Fruit fly (Drosophila melanogaster) whole organism, embryonic: ENCODE measurements around the gene CG3339.
A peak's percentile ranks its signal among the peaks of the same experiment; 100 is the strongest.

Source experiments
- Bteb2 ChIP-seq: fragments of 200-800 bp; sonication (Bioruptor generic); optimal IDR thresholded peaks from 2 replicates; lab custom pipeline; 2016; ENCODE audit warnings: missing biosample characterization, missing genetic modification characterization
- CG10209 ChIP-seq: fragments of 200-800 bp; sonication (Bioruptor generic); optimal IDR thresholded peaks from 3 replicates; lab custom pipeline; 2017; ENCODE audit warnings: missing biosample characterization, mild to moderate bottlenecking, missing genetic modification characterization, missing genetic modification reagents
- CG1024 ChIP-seq: fragments of 200-800 bp; sonication (Bioruptor generic); IDR thresholded peaks from 2 replicates; pipeline ENCODE4 v1.3.6; 2022; ENCODE audit warnings: missing biosample characterization, missing genetic modification characterization
- CG10267 ChIP-seq: fragments of 200-800 bp; sonication (Bioruptor generic); optimal IDR thresholded peaks from 2 replicates; lab custom pipeline; 2018; ENCODE audit warnings: missing biosample characterization, mild to moderate bottlenecking, missing genetic modification characterization, moderate library complexity
- CG12236 ChIP-seq: fragments of 200-800 bp; sonication (Bioruptor generic); optimal IDR thresholded peaks from 2 replicates; lab custom pipeline; 2016; ENCODE audit warnings: missing biosample characterization, missing genetic modification characterization
- CG12299 ChIP-seq: fragments of 200-800 bp; sonication (Bioruptor generic); optimal IDR thresholded peaks from 2 replicates; lab custom pipeline; 2018; ENCODE audit warnings: missing biosample characterization, mild to moderate bottlenecking, missing genetic modification characterization
- CG13775 ChIP-seq: fragments of 200-800 bp; sonication (Bioruptor generic); optimal IDR thresholded peaks from 3 replicates; lab custom pipeline; 2017; ENCODE audit warnings: missing biosample characterization, mild to moderate bottlenecking, missing genetic modification characterization
- CG17829 ChIP-seq: fragments of 200-800 bp; optimal IDR thresholded peaks from 2 replicates; lab custom pipeline; 2019; ENCODE audit warnings: missing biosample characterization, mild to moderate bottlenecking, missing genetic modification characterization, moderate library complexity
- CG42726 ChIP-seq: fragments of 200-800 bp; sonication (Bioruptor generic); IDR thresholded peaks from 2 replicates; pipeline ENCODE4 v1.3.6; 2022; ENCODE audit warnings: missing biosample characterization, missing genetic modification characterization; ENCODE audit not compliant: partially characterized antibody
- CG43689 ChIP-seq: fragments of 200-800 bp; sonication (Bioruptor generic); IDR thresholded peaks from 2 replicates; pipeline ENCODE4 v1.3.6; 2022; ENCODE audit warnings: missing biosample characterization, missing genetic modification characterization
- CG4854 ChIP-seq: fragments of 200-800 bp; sonication (Bioruptor generic); optimal IDR thresholded peaks from 2 replicates; lab custom pipeline; 2016; ENCODE audit warnings: missing biosample characterization, missing genetic modification characterization, inconsistent platforms
- CG8089 ChIP-seq: fragments of 200-800 bp; sonication (Bioruptor generic); optimal IDR thresholded peaks from 3 replicates; lab custom pipeline; 2016; ENCODE audit warnings: missing biosample characterization, missing genetic modification characterization
- CG8944 ChIP-seq: fragments of 200-800 bp; sonication (Bioruptor generic); optimal IDR thresholded peaks from 3 replicates; lab custom pipeline; 2016; ENCODE audit warnings: missing biosample characterization, missing genetic modification characterization
- CG9817 ChIP-seq: fragments of 200-800 bp; sonication (Bioruptor generic); optimal IDR thresholded peaks from 2 replicates; lab custom pipeline; 2018; ENCODE audit warnings: missing biosample characterization, mild to moderate bottlenecking, missing genetic modification characterization, moderate library complexity
- Dip2 ChIP-seq: fragments of 200-800 bp; sonication (Bioruptor generic); IDR thresholded peaks from 2 replicates; pipeline ENCODE4 v1.3.6; 2022; ENCODE audit warnings: missing biosample characterization, missing genetic modification characterization
- Gsc ChIP-seq: fragments of 200-800 bp; sonication (Bioruptor generic); IDR thresholded peaks from 2 replicates; pipeline ENCODE4 v1.3.6; 2022; ENCODE audit warnings: missing biosample characterization, missing genetic modification characterization
- Hr51 ChIP-seq, 2 experiments: fragments of 200-800 bp; sonication (Bioruptor generic); optimal IDR thresholded peaks; 2 replicates in 1 of 2; 3 replicates in 1 of 2; lab custom pipeline; 2016 to 2018; ENCODE audit warnings: missing biosample characterization in 2 of 2, missing genetic modification characterization in 2 of 2, mild to moderate bottlenecking in 1 of 2, moderate library complexity in 1 of 2
- Nf-YB ChIP-seq: fragments of 200-800 bp; sonication (Bioruptor generic); optimal IDR thresholded peaks from 3 replicates; lab custom pipeline; 2019; ENCODE audit warnings: missing biosample characterization, mild to moderate bottlenecking, missing genetic modification characterization, moderate library complexity
- Ravus ChIP-seq: fragments of 200-800 bp; sonication (Bioruptor generic); IDR thresholded peaks from 2 replicates; pipeline ENCODE4 v1.3.6; 2022; ENCODE audit warnings: missing biosample characterization, missing genetic modification characterization
- Sry-δ ChIP-seq: fragments of 200-800 bp; sonication (Bioruptor generic); optimal IDR thresholded peaks from 2 replicates; lab custom pipeline; 2016; ENCODE audit warnings: missing biosample characterization, missing genetic modification characterization
- Ssrp ChIP-seq: fragments of 200-800 bp; sonication (Bioruptor generic); optimal IDR thresholded peaks from 2 replicates; lab custom pipeline; 2018; ENCODE audit warnings: missing biosample characterization, mild to moderate bottlenecking, missing genetic modification characterization, moderate library complexity
- ato ChIP-seq: fragments of 200-800 bp; sonication (Bioruptor generic); IDR thresholded peaks from 2 replicates; pipeline ENCODE4 v1.3.6; 2022; ENCODE audit warnings: missing biosample characterization, missing genetic modification characterization; ENCODE audit not compliant: partially characterized antibody
- bbx ChIP-seq: fragments of 200-800 bp; sonication (Bioruptor generic); IDR thresholded peaks from 2 replicates; pipeline ENCODE4 v1.3.6; 2022; ENCODE audit warnings: missing biosample characterization, missing genetic modification characterization; ENCODE audit not compliant: partially characterized antibody
- cwo ChIP-seq: fragments of 200-800 bp; sonication (Bioruptor generic); optimal IDR thresholded peaks from 3 replicates; lab custom pipeline; 2017; ENCODE audit warnings: missing biosample characterization, missing genetic modification characterization, mild to moderate bottlenecking, moderate library complexity, missing genetic modification reagents
- dm ChIP-seq: fragments of 200-800 bp; sonication (Bioruptor generic); optimal IDR thresholded peaks from 3 replicates; lab custom pipeline; 2016; ENCODE audit warnings: missing biosample characterization, missing genetic modification characterization
- dysf ChIP-seq: fragments of 200-800 bp; sonication (Bioruptor generic); IDR thresholded peaks from 3 replicates; pipeline ENCODE4 v1.3.6; 2022; ENCODE audit warnings: missing biosample characterization, missing genetic modification characterization
- ewg ChIP-seq: fragments of 200-800 bp; sonication (Bioruptor generic); optimal IDR thresholded peaks from 3 replicates; lab custom pipeline; 2017; ENCODE audit warnings: mild to moderate bottlenecking, missing biosample characterization, missing genetic modification reagents, missing genetic modification characterization
- eyg ChIP-seq: fragments of 200-800 bp; sonication (Bioruptor generic); optimal IDR thresholded peaks from 3 replicates; lab custom pipeline; 2016; ENCODE audit warnings: missing biosample characterization, missing genetic modification characterization
- fd102C ChIP-seq: fragments of 200-800 bp; sonication (Bioruptor generic); optimal IDR thresholded peaks from 2 replicates; lab custom pipeline; 2018; ENCODE audit warnings: missing biosample characterization, mild to moderate bottlenecking, missing genetic modification characterization, moderate library complexity
- gro ChIP-seq: fragments of 200-800 bp; sonication (Bioruptor generic); optimal IDR thresholded peaks from 2 replicates; lab custom pipeline; 2016; ENCODE audit warnings: missing biosample characterization, missing genetic modification characterization
- ham ChIP-seq: fragments of 200-800 bp; sonication (Bioruptor generic); IDR thresholded peaks from 2 replicates; pipeline ENCODE4 v1.3.6; 2022; ENCODE audit warnings: missing biosample characterization, missing genetic modification characterization
- hb ChIP-seq: fragments of 200-800 bp; sonication (Bioruptor generic); IDR thresholded peaks from 3 replicates; pipeline ENCODE4 v1.3.6; 2022; ENCODE audit warnings: missing biosample characterization, missing genetic modification characterization; ENCODE audit not compliant: partially characterized antibody
- her ChIP-seq: fragments of 200-800 bp; sonication (Bioruptor generic); optimal IDR thresholded peaks from 2 replicates; lab custom pipeline; 2016; ENCODE audit warnings: missing biosample characterization, missing genetic modification characterization
- kay ChIP-seq: fragments of 200-800 bp; sonication (Bioruptor generic); optimal IDR thresholded peaks from 2 replicates; lab custom pipeline; 2016; ENCODE audit warnings: missing biosample characterization, missing genetic modification characterization
- lmd ChIP-seq: fragments of 200-800 bp; sonication (Bioruptor generic); IDR thresholded peaks from 2 replicates; pipeline ENCODE4 v1.3.6; 2022; ENCODE audit warnings: missing biosample characterization, missing genetic modification characterization
- mam ChIP-seq: fragments of 200-800 bp; sonication (Bioruptor generic); optimal IDR thresholded peaks from 3 replicates; lab custom pipeline; 2016; ENCODE audit warnings: missing biosample characterization, missing genetic modification characterization
- nerfin-1 ChIP-seq: fragments of 200-800 bp; sonication (Bioruptor generic); optimal IDR thresholded peaks from 3 replicates; lab custom pipeline; 2019; ENCODE audit warnings: missing biosample characterization, mild to moderate bottlenecking, missing genetic modification characterization, moderate library complexity
- oc ChIP-seq: fragments of 200-800 bp; sonication (Bioruptor generic); optimal IDR thresholded peaks from 2 replicates; lab custom pipeline; 2018; ENCODE audit warnings: missing biosample characterization, mild to moderate bottlenecking, missing genetic modification characterization, moderate library complexity
- odd ChIP-seq: fragments of 200-800 bp; sonication (Bioruptor generic); optimal IDR thresholded peaks from 2 replicates; lab custom pipeline; 2017; ENCODE audit warnings: missing biosample characterization, mild to moderate bottlenecking, missing genetic modification characterization
- org-1 ChIP-seq: fragments of 200-800 bp; sonication (Bioruptor generic); optimal IDR thresholded peaks from 2 replicates; lab custom pipeline; 2017; ENCODE audit warnings: missing biosample characterization, missing genetic modification characterization
- pzg ChIP-seq: fragments of 200-800 bp; sonication (Bioruptor generic); optimal IDR thresholded peaks from 3 replicates; lab custom pipeline; 2018; ENCODE audit warnings: missing biosample characterization, mild to moderate bottlenecking, missing genetic modification characterization, moderate library complexity
- ranshi ChIP-seq: fragments of 200-800 bp; sonication (Bioruptor generic); IDR thresholded peaks from 2 replicates; pipeline ENCODE4 v1.3.6; 2022; ENCODE audit warnings: missing biosample characterization, missing genetic modification characterization
- repo ChIP-seq: fragments of 200-800 bp; sonication (Bioruptor generic); optimal IDR thresholded peaks from 2 replicates; lab custom pipeline; 2016; ENCODE audit warnings: missing biosample characterization, missing genetic modification characterization
- scrt ChIP-seq: fragments of 200-800 bp; sonication (Bioruptor generic); optimal IDR thresholded peaks from 2 replicates; lab custom pipeline; 2018; ENCODE audit warnings: missing biosample characterization, mild to moderate bottlenecking, missing genetic modification characterization, moderate library complexity
- sens ChIP-seq: fragments of 200-800 bp; sonication (Bioruptor generic); peaks from one replicate; lab custom pipeline; 2016; ENCODE audit warnings: missing biosample characterization, missing genetic modification characterization
- sna ChIP-seq: fragments of 200-800 bp; sonication (Bioruptor generic); IDR thresholded peaks from 2 replicates; pipeline ENCODE4 v1.3.6; 2022; ENCODE audit warnings: missing biosample characterization, missing genetic modification characterization; ENCODE audit not compliant: partially characterized antibody
- unc-4 ChIP-seq: fragments of 200-800 bp; sonication (Bioruptor generic); IDR thresholded peaks from 2 replicates; pipeline ENCODE4 v1.3.6; 2022; ENCODE audit warnings: missing biosample characterization, missing genetic modification characterization; ENCODE audit not compliant: partially characterized antibody
- z ChIP-seq: fragments of 200-800 bp; sonication (Bioruptor generic); IDR thresholded peaks from 3 replicates; pipeline ENCODE4 v1.3.6; 2022; ENCODE audit warnings: missing biosample characterization, missing genetic modification characterization
- zen ChIP-seq: fragments of 200-800 bp; sonication (Bioruptor generic); optimal IDR thresholded peaks from 3 replicates; lab custom pipeline; 2018; ENCODE audit warnings: missing biosample characterization, mild to moderate bottlenecking, missing genetic modification characterization, moderate library complexity

Gene CG3339

DNA sequence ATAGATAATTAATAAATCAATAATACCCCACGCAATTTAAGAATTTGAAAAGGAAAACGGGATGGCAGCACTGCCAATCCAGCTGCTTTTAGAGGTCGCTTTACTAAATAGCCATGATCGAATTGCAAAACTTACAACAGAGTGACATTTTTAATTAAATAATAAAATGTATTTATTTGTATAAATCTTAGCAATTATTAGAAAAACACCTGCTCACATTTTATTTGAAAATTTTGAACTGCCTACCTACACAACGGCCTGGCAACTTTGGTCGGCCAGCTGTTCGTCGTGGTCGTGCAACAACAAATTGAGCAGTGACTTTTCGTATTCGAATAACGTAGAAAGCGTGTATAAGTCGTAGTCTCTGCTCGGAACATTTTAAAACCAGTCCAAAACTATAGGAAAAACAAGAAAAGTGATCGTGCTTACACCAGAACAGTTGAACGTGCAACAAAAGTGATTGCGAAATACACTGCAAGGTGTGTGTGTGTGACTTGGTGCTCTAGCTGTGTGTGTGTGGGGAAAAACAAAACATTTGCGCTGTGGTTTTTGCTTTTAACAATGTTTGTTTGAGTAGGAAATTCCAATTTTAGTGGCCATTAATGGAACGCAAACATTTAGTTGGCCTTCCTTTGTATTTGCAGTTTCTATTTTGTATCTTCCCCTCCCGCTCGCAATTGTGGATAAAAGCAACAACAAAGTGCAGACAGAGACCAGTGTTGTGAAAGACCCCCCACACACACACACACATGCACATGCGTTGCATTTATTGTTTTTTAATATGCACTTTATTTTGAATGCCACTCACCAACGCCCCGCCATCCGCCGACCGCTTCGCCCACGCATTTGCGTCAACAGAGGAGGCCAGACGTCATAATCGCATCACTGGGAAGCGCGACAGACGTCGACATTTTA is 47.3 kb downstream of the CG3339 start, which contains the start of gene CG5938 (continued):
- TF ChIP-seq odd (GFP tag; lab: Kevin White, UChicago), result no peak
- TF ChIP-seq zen, result peak; percentile 34
- no peak for TF ChIP-seq CG12299 (tag; lab: Kevin White, UChicago)
- TF ChIP-seq gro, result no peak
- TF ChIP-seq hb (GFP tag; lab: Robert Waterston, UW), result no peak
- TF ChIP-seq CG12236, result no peak
- TF ChIP-seq CG8089, result no peak
- no peak for TF ChIP-seq Bteb2 (GFP tag; lab: Kevin White, UChicago)
- TF ChIP-seq oc (tag; lab: Kevin White, UChicago), result no peak
- peak; percentile 56 for TF ChIP-seq CG17829
- TF ChIP-seq ham (GFP tag; lab: Robert Waterston, UW), result no peak
- TF ChIP-seq mam, result no peak
- TF ChIP-seq fd102C, result no peak
- no peak for TF ChIP-seq CG1024 (GFP tag; lab: Robert Waterston, UW)
- no peak for TF ChIP-seq Dip2 (GFP tag; lab: Robert Waterston, UW)
- no peak for TF ChIP-seq repo (GFP tag; lab: Kevin White, UChicago)
- TF ChIP-seq CG4854 (GFP tag; lab: Kevin White, UChicago), result peak; percentile 4
- no peak for TF ChIP-seq bbx (GFP tag; lab: Robert Waterston, UW)
- peak; percentile 21 for TF ChIP-seq Ssrp (tag; lab: Kevin White, UChicago)
- TF ChIP-seq CG13775 (GFP tag; lab: Kevin White, UChicago), result peak; percentile 58
- no peak for TF ChIP-seq z (GFP tag; lab: Robert Waterston, UW)
- no peak for TF ChIP-seq dysf
- TF ChIP-seq Gsc, result no peak
- peak; percentile 2 for TF ChIP-seq nerfin-1 (tag; lab: Kevin White, UChicago)
- no peak for TF ChIP-seq ato
- TF ChIP-seq sna (GFP tag; lab: Robert Waterston, UW), result no peak
- TF ChIP-seq ewg (GFP tag; lab: Kevin White, UChicago), result no peak
- no peak for TF ChIP-seq kay (GFP tag; lab: Kevin White, UChicago)
- no peak for TF ChIP-seq Ravus (GFP tag; lab: Robert Waterston, UW)
- no peak for TF ChIP-seq dm
- no peak for TF ChIP-seq her (GFP tag; lab: Kevin White, UChicago)
- TF ChIP-seq unc-4 (GFP tag; lab: Robert Waterston, UW), result peak; percentile 15; the same call in 1 of the 2 replicates
- no peak for TF ChIP-seq Nf-YB (GFP tag; lab: Kevin White, UChicago)
- no peak for TF ChIP-seq Sry-δ (GFP tag; lab: Kevin White, UChicago)
- no peak for TF ChIP-seq lmd (GFP tag; lab: Robert Waterston, UW)
- TF ChIP-seq org-1 (GFP tag; lab: Kevin White, UChicago), result no peak
- no peak for TF ChIP-seq CG43689
- peak; percentile 8 for TF ChIP-seq CG10209
- TF ChIP-seq CG9817 (tag; lab: Kevin White, UChicago), result peak; percentile 9
- peak; percentile 79 for TF ChIP-seq CG10267 (tag; lab: Kevin White, UChicago)
- no peak for TF ChIP-seq eyg (GFP tag; lab: Kevin White, UChicago)
- TF ChIP-seq cwo, result peak; percentile 6
- TF ChIP-seq ranshi, result no peak
- peak in 1 of 2 experiments; percentile 29 for TF ChIP-seq Hr51 (GFP tag; optimal IDR thresholded peaks at IDR 0.05; lab: Kevin White, UChicago)
- TF ChIP-seq pzg (GFP tag; lab: Kevin White, UChicago), result peak; percentile 32
- peak; percentile 13 for TF ChIP-seq scrt (GFP tag; lab: Kevin White, UChicago)
- TF ChIP-seq sens (GFP tag; lab: Kevin White, UChicago), result no peak
- TF ChIP-seq CG8944 (GFP tag; lab: Kevin White, UChicago), result no peak
- no peak for TF ChIP-seq CG42726 (GFP tag; lab: Robert Waterston, UW)
